Fruit fly (Drosophila melanogaster): ENCODE measurements around the gene ppk28.

Gene ppk28

dm6 chrX:16782175-16782916, 23.5 kb upstream of the ppk28 start (continued):
- TF ChIP-seq hth (optimal IDR thresholded peaks at IDR 0.05) (no peak), Ets97D (GFP tag; optimal IDR thresholded peaks at IDR 0.05) (no peak), CG4360 (GFP tag; IDR thresholded peaks at IDR 0.05) (no peak), Spps (tag; optimal IDR thresholded peaks at IDR 0.05) (no peak), CG4854 (GFP tag; optimal IDR thresholded peaks at IDR 0.05) (peak; percentile 26), MBD-R2 (GFP tag; IDR thresholded peaks at IDR 0.05) (no peak), fru (optimal IDR thresholded peaks at IDR 0.05) (no peak), CG17359 (tag; optimal IDR thresholded peaks at IDR 0.05) (peak; percentile 48), Hey (tag; optimal IDR thresholded peaks at IDR 0.05) (no peak), gfzf (GFP tag; optimal IDR thresholded peaks at IDR 0.05) (no peak), D (optimal IDR thresholded peaks at IDR 0.05) (no peak), D (GFP tag; optimal IDR thresholded peaks at IDR 0.05) (peak; percentile 35), CG13894 (tag; optimal IDR thresholded peaks at IDR 0.05) (peak; percentile 74), CG11456 (GFP tag; IDR thresholded peaks at IDR 0.05) (peak; percentile 59; the same call in 1 of the 3 replicates), repo (GFP tag; optimal IDR thresholded peaks at IDR 0.05) (peak; percentile 21), ttk (GFP tag; IDR thresholded peaks at IDR 0.05) (no peak), CG12236 (GFP tag; optimal IDR thresholded peaks at IDR 0.05) (peak; percentile 9), CG33213 (GFP tag; optimal IDR thresholded peaks at IDR 0.05) (no peak), esg (GFP tag; conservative IDR thresholded peaks at IDR 0.05) (peak; percentile 35), C15 (GFP tag; IDR thresholded peaks at IDR 0.05) (0 out of 3 replicates have a peak, but pooled peaks have one; percentile 33), CG11398 (GFP tag; optimal IDR thresholded peaks at IDR 0.05) (peak; percentile 36), Gsc (GFP tag; IDR thresholded peaks at IDR 0.05) (no peak), YL-1 (GFP tag; optimal IDR thresholded peaks at IDR 0.05) (no peak), CG30431 (GFP tag; optimal IDR thresholded peaks at IDR 0.05) (no peak), sc (optimal IDR thresholded peaks at IDR 0.05) (no peak), sc (GFP tag; optimal IDR thresholded peaks at IDR 0.05) (peak; percentile 10), CG9797 (GFP tag; optimal IDR thresholded peaks at IDR 0.05) (no peak), danr (GFP tag; IDR thresholded peaks at IDR 0.05) (no peak), CG15601 (tag; optimal IDR thresholded peaks at IDR 0.05) (no peak), CG4730 (GFP tag; IDR thresholded peaks at IDR 0.05) (peak; percentile 52; the same call in 1 of the 2 replicates), dpn (GFP tag; optimal IDR thresholded peaks at IDR 0.05) (peak; percentile 47 to 59), CG34224 (GFP tag; IDR thresholded peaks at IDR 0.05; ENCODE audit: partially characterized antibody) (no peak), Ptx1 (GFP tag; IDR thresholded peaks at IDR 0.05) (peak; percentile 68), Hr39 (optimal IDR thresholded peaks at IDR 0.05) (no peak), bcd (GFP tag; optimal IDR thresholded peaks at IDR 0.05) (peak; percentile 48), CG4282 (GFP tag; optimal IDR thresholded peaks at IDR 0.05) (no peak), lola (GFP tag; optimal IDR thresholded peaks at IDR 0.05) (peak in 1 of 3 experiments; percentile 21), vfl (GFP tag; optimal IDR thresholded peaks at IDR 0.05) (peak; percentile 29), ato (GFP tag; IDR thresholded peaks at IDR 0.05; ENCODE audit: partially characterized antibody) (no peak), dmrt99B (tag; optimal IDR thresholded peaks at IDR 0.05) (peak; percentile 62), unpg (GFP tag; optimal IDR thresholded peaks at IDR 0.05) (peak; percentile 63), zen (tag; optimal IDR thresholded peaks at IDR 0.05) (no peak), CG1603 (tag; optimal IDR thresholded peaks at IDR 0.05) (peak; percentile 17), NFAT (GFP tag; IDR thresholded peaks at IDR 0.05) (0 out of 2 replicates have a peak, but pooled peaks have one; percentile 23), CG3847 (GFP tag; IDR thresholded peaks at IDR 0.05) (peak; percentile 49), CG15514 (GFP tag; optimal IDR thresholded peaks at IDR 0.05) (peak; percentile 44), Dbx (GFP tag; IDR thresholded peaks at IDR 0.05) (peak; percentile 51; the same call in 1 of the 3 replicates), Lhr (GFP tag; optimal IDR thresholded peaks at IDR 0.05) (no peak), CG3281 (GFP tag; optimal IDR thresholded peaks at IDR 0.05) (peak; percentile 44), nom (GFP tag; optimal IDR thresholded peaks at IDR 0.05) (no peak), CG17385 (GFP tag; optimal IDR thresholded peaks at IDR 0.05) (peak; percentile 32)

All from whole organism, embryonic.